Fruit fly (Drosophila melanogaster): Measurements from ENCODE around the gene CG15177.

The CG15177 gene

dm6 chr3R:6674548-6674947, 45.4 kb upstream of the CG15177 start (continued):
- TF ChIP-seq sqz (GFP tag; optimal IDR thresholded peaks at IDR 0.05) (no peak), CG6689 (GFP tag; IDR thresholded peaks at IDR 0.05) (peak; percentile 36; the same call in 1 of the 2 replicates), mam (GFP tag; optimal IDR thresholded peaks at IDR 0.05) (no peak), bcd (GFP tag; optimal IDR thresholded peaks at IDR 0.05) (no peak), HHEX (GFP tag; optimal IDR thresholded peaks at IDR 0.05) (no peak), bab2 (GFP tag; optimal IDR thresholded peaks at IDR 0.05) (no peak), CG13424 (tag; optimal IDR thresholded peaks at IDR 0.05) (no peak), CG13296 (GFP tag; optimal IDR thresholded peaks at IDR 0.05) (no peak), ssp (GFP tag; IDR thresholded peaks at IDR 0.05) (no peak), toy (GFP tag; IDR thresholded peaks at IDR 0.05) (no peak), NC2α (GFP tag; optimal IDR thresholded peaks at IDR 0.05) (no peak), CG31441 (GFP tag; IDR thresholded peaks at IDR 0.05) (peak; percentile 31; the same call in 1 of the 2 replicates), CG42726 (GFP tag; IDR thresholded peaks at IDR 0.05; ENCODE audit: partially characterized antibody) (no peak), fd96Cb (tag; optimal IDR thresholded peaks at IDR 0.05) (peak; percentile 34), Hr78 (GFP tag; optimal IDR thresholded peaks at IDR 0.05) (peak in 1 of 2 experiments; percentile 12), B-H2 (GFP tag; optimal IDR thresholded peaks at IDR 0.05) (no peak), row (GFP tag; IDR thresholded peaks at IDR 0.05) (peak; percentile 49; the same call in 1 of the 3 replicates), tna (GFP tag; IDR thresholded peaks at IDR 0.05; ENCODE audit: partially characterized antibody) (no peak), dmrt99B (tag; optimal IDR thresholded peaks at IDR 0.05) (no peak), zf30C (GFP tag; optimal IDR thresholded peaks at IDR 0.05) (peak; percentile 22), Hey (tag; optimal IDR thresholded peaks at IDR 0.05) (no peak), CG18011 (GFP tag; optimal IDR thresholded peaks at IDR 0.05) (no peak), CG17361 (GFP tag; IDR thresholded peaks at IDR 0.05) (peak; percentile 50; the same call in 1 of the 3 replicates), gsb-n (tag; optimal IDR thresholded peaks at IDR 0.05) (peak; percentile 29), CG4820 (GFP tag; optimal IDR thresholded peaks at IDR 0.05) (peak; percentile 31), ara (GFP tag; IDR thresholded peaks at IDR 0.05) (peak; percentile 41; the same call in 1 of the 2 replicates), CG13624 (GFP tag; optimal IDR thresholded peaks at IDR 0.05) (no peak), HmgD (GFP tag; optimal IDR thresholded peaks at IDR 0.05) (no peak), CG5180 (GFP tag; optimal IDR thresholded peaks at IDR 0.05) (peak; percentile 14), CG2889 (GFP tag; IDR thresholded peaks at IDR 0.05) (no peak), rib (GFP tag; IDR thresholded peaks at IDR 0.05) (no peak), CG12744 (GFP tag; optimal IDR thresholded peaks at IDR 0.05) (no peak), en (GFP tag; optimal IDR thresholded peaks at IDR 0.05) (no peak), Max (GFP tag; optimal IDR thresholded peaks at IDR 0.05) (no peak), maf-S (GFP tag; optimal IDR thresholded peaks at IDR 0.05) (no peak), Dbx (GFP tag; IDR thresholded peaks at IDR 0.05) (no peak), CG7372 (GFP tag; IDR thresholded peaks at IDR 0.05) (no peak), CG2875 (GFP tag; optimal IDR thresholded peaks at IDR 0.05) (peak; percentile 41), CG6791 (GFP tag; IDR thresholded peaks at IDR 0.05; ENCODE audit: partially characterized antibody) (no peak), CoRest (tag; optimal IDR thresholded peaks at IDR 0.05) (no peak), lola (GFP tag; optimal IDR thresholded peaks at IDR 0.05) (peak in 1 of 3 experiments; percentile 64), CrebB (tag; optimal IDR thresholded peaks at IDR 0.05) (no peak), CG34422 (GFP tag; IDR thresholded peaks at IDR 0.05) (0 out of 3 replicates have a peak, but pooled peaks have one; percentile 31), chif (GFP tag; optimal IDR thresholded peaks at IDR 0.05) (peak in 1 of 2 experiments; percentile 42), Spps (tag; optimal IDR thresholded peaks at IDR 0.05) (peak; percentile 54), CG7839 (tag; optimal IDR thresholded peaks at IDR 0.05) (no peak), Tbp (GFP tag; optimal IDR thresholded peaks at IDR 0.05) (no peak), CG2712 (tag; optimal IDR thresholded peaks at IDR 0.05) (peak; percentile 67), D19B (GFP tag; optimal IDR thresholded peaks at IDR 0.05) (no peak), trem (tag; optimal IDR thresholded peaks at IDR 0.05) (peak; percentile 23), H2.0 (GFP tag; IDR thresholded peaks at IDR 0.05) (no peak)
